Worm (Caenorhabditis elegans) whole organism, L3 larva: Measurements from ENCODE around the gene ZK632.14.

Experiments used
- R02D3.7 ChIP-seq: fragments of 150-350 bp; optimal IDR thresholded peaks from 2 replicates; lab custom pipeline; 2014; ENCODE audit warnings: missing biosample characterization, missing genetic modification characterization
- ZK546.5 ChIP-seq: sonication (generic microtip); optimal IDR thresholded peaks from 2 replicates; lab custom pipeline; 2017; ENCODE audit warnings: missing biosample characterization, missing genetic modification characterization
- aly-2 ChIP-seq: fragments of 150-350 bp; optimal IDR thresholded peaks from 2 replicates; lab custom pipeline; 2014; ENCODE audit warnings: missing biosample characterization, missing genetic modification characterization
- ama-1 ChIP-seq: fragments of 150-350 bp; optimal IDR thresholded peaks from 2 replicates; lab custom pipeline; 2018
- ceh-28 ChIP-seq: fragments of 150-350 bp; optimal IDR thresholded peaks from 2 replicates; lab custom pipeline; 2014; ENCODE audit warnings: missing biosample characterization, missing genetic modification reagents, missing genetic modification characterization
- ceh-9 ChIP-seq: sonication (generic microtip); optimal IDR thresholded peaks from 2 replicates; lab custom pipeline; 2018; ENCODE audit warnings: missing biosample characterization, missing genetic modification characterization
- daf-12 ChIP-seq: fragments of 150-350 bp; optimal IDR thresholded peaks from 2 replicates; lab custom pipeline; 2014; ENCODE audit warnings: missing biosample characterization, missing genetic modification reagents, missing genetic modification characterization
- egl-5 ChIP-seq: fragments of 150-350 bp; optimal IDR thresholded peaks from 2 replicates; lab custom pipeline; 2017; ENCODE audit warnings: missing biosample characterization, missing genetic modification reagents, missing genetic modification characterization, inconsistent platforms
- elt-1 ChIP-seq: fragments of 150-350 bp; optimal IDR thresholded peaks from 2 replicates; lab custom pipeline; 2014; ENCODE audit warnings: missing biosample characterization, missing genetic modification characterization
- elt-2 ChIP-seq: sonication (generic microtip); optimal IDR thresholded peaks from 2 replicates; lab custom pipeline; 2016; ENCODE audit warnings: missing genetic modification reagents, mild to moderate bottlenecking, missing genetic modification characterization, missing compliant biosample characterization
- elt-3 ChIP-seq, 3 experiments: fragments of 150-350 bp in 1 of 3; sonication (generic microtip) in 2 of 3; optimal IDR thresholded peaks; 2 replicates in 2 of 3; 4 replicates in 1 of 3; lab custom pipeline; 2014 to 2017; ENCODE audit warnings: missing biosample characterization in 3 of 3, missing genetic modification characterization in 3 of 3
- eor-1 ChIP-seq, 2 experiments: fragments of 150-350 bp; optimal IDR thresholded peaks; 2 replicates each; lab custom pipeline; 2014 to 2018; ENCODE audit warnings: missing biosample characterization in 2 of 2, missing genetic modification characterization in 2 of 2
- fkh-10 ChIP-seq: sonication (generic microtip); optimal IDR thresholded peaks from 2 replicates; lab custom pipeline; 2017; ENCODE audit warnings: missing biosample characterization, missing genetic modification reagents, missing genetic modification characterization
- fkh-2 ChIP-seq: fragments of 150-350 bp; optimal IDR thresholded peaks from 2 replicates; lab custom pipeline; 2014; ENCODE audit warnings: missing biosample characterization, missing genetic modification reagents, missing genetic modification characterization
- fos-1 ChIP-seq: fragments of 150-350 bp; optimal IDR thresholded peaks from 2 replicates; lab custom pipeline; 2014; ENCODE audit warnings: missing biosample characterization, missing genetic modification characterization
- hmg-11 ChIP-seq: sonication (generic microtip); optimal IDR thresholded peaks from 2 replicates; lab custom pipeline; 2016; ENCODE audit warnings: missing genetic modification characterization, missing compliant biosample characterization
- jun-1 ChIP-seq: fragments of 150-350 bp; optimal IDR thresholded peaks from 2 replicates; lab custom pipeline; 2014; ENCODE audit warnings: missing biosample characterization, missing genetic modification reagents, missing genetic modification characterization
- lin-15B ChIP-seq: fragments of 150-350 bp; optimal IDR thresholded peaks from 2 replicates; lab custom pipeline; 2014; ENCODE audit warnings: missing biosample characterization, missing genetic modification characterization
- lin-39 ChIP-seq: fragments of 150-350 bp; optimal IDR thresholded peaks from 2 replicates; lab custom pipeline; 2018; ENCODE audit warnings: missing biosample characterization, missing genetic modification reagents, missing genetic modification characterization
- lsy-12 ChIP-seq: sonication (generic microtip); optimal IDR thresholded peaks from 2 replicates; lab custom pipeline; 2016; ENCODE audit warnings: mild to moderate bottlenecking, missing genetic modification characterization, missing compliant biosample characterization
- nfya-1 ChIP-seq: sonication (generic microtip); optimal IDR thresholded peaks from 2 replicates; lab custom pipeline; 2017; ENCODE audit warnings: missing genetic modification characterization, mild to moderate bottlenecking, missing compliant biosample characterization, antibody characterized with exemption, moderate library complexity; ENCODE audit not compliant: insufficient read depth
- nhr-11 ChIP-seq: fragments of 150-350 bp; optimal IDR thresholded peaks from 2 replicates; lab custom pipeline; 2014; ENCODE audit warnings: missing biosample characterization, missing genetic modification characterization
- nhr-23 ChIP-seq: fragments of 150-350 bp; optimal IDR thresholded peaks from 2 replicates; lab custom pipeline; 2014; ENCODE audit warnings: missing biosample characterization, missing genetic modification reagents, missing genetic modification characterization
- nhr-25 ChIP-seq: sonication (generic microtip); optimal IDR thresholded peaks from 2 replicates; lab custom pipeline; 2017; ENCODE audit warnings: missing biosample characterization, missing genetic modification characterization
- nhr-28 ChIP-seq: fragments of 150-350 bp; optimal IDR thresholded peaks from 2 replicates; lab custom pipeline; 2014; ENCODE audit warnings: missing biosample characterization, missing genetic modification characterization
- nhr-43 ChIP-seq: sonication (generic microtip); optimal IDR thresholded peaks from 2 replicates; lab custom pipeline; 2016; ENCODE audit warnings: mild to moderate bottlenecking, missing genetic modification characterization, missing compliant biosample characterization; ENCODE audit not compliant: poor library complexity, severe bottlenecking
- nhr-67 ChIP-seq: fragments of 150-350 bp; optimal IDR thresholded peaks from 2 replicates; lab custom pipeline; 2014; ENCODE audit warnings: missing biosample characterization, missing genetic modification characterization
- nhr-76 ChIP-seq: fragments of 150-350 bp; sonication (generic microtip); optimal IDR thresholded peaks from 5 replicates; lab custom pipeline; 2014; ENCODE audit warnings: missing biosample characterization, missing genetic modification characterization
- pha-4 ChIP-seq: fragments of 150-350 bp; optimal IDR thresholded peaks from 2 replicates; lab custom pipeline; 2014; ENCODE audit warnings: missing biosample characterization, missing genetic modification reagents, missing genetic modification characterization
- pqm-1 ChIP-seq: fragments of 150-350 bp; optimal IDR thresholded peaks from 2 replicates; lab custom pipeline; 2017; ENCODE audit warnings: missing biosample characterization, missing genetic modification characterization, inconsistent platforms
- sea-2 ChIP-seq: fragments of 150-350 bp; sonication (generic microtip); optimal IDR thresholded peaks from 4 replicates; lab custom pipeline; 2014; ENCODE audit warnings: missing biosample characterization, missing genetic modification reagents, missing genetic modification characterization
- skn-1 ChIP-seq: fragments of 150-350 bp; optimal IDR thresholded peaks from 2 replicates; lab custom pipeline; 2014; ENCODE audit warnings: missing biosample characterization, missing genetic modification characterization
- snpc-4 ChIP-seq: fragments of 150-350 bp; optimal IDR thresholded peaks from 2 replicates; lab custom pipeline; 2014; ENCODE audit warnings: missing biosample characterization, missing genetic modification characterization
- tbx-2 ChIP-seq: sonication (generic microtip); optimal IDR thresholded peaks from 2 replicates; lab custom pipeline; 2016; ENCODE audit warnings: mild to moderate bottlenecking, missing genetic modification characterization, missing compliant biosample characterization
- unc-62 ChIP-seq: fragments of 150-350 bp; sonication (generic microtip); optimal IDR thresholded peaks from 4 replicates; lab custom pipeline; 2014; ENCODE audit warnings: missing biosample characterization, missing genetic modification reagents, missing genetic modification characterization
- zag-1 ChIP-seq: fragments of 150-350 bp; optimal IDR thresholded peaks from 2 replicates; lab custom pipeline; 2014; ENCODE audit warnings: missing biosample characterization, missing genetic modification characterization
- ztf-11 ChIP-seq: fragments of 150-350 bp; optimal IDR thresholded peaks from 2 replicates; lab custom pipeline; 2014; ENCODE audit warnings: missing biosample characterization, missing genetic modification characterization
- ztf-4 ChIP-seq: fragments of 150-350 bp; optimal IDR thresholded peaks from 2 replicates; lab custom pipeline; 2014; ENCODE audit warnings: missing biosample characterization, missing genetic modification characterization

ZK632.14 gene

ce11 chrIII:9825073-9825828 is 12.0 kb downstream of the ZK632.14 start, which contains the start of gene ZK632.9:
TSS of gene ZK632.9 (minus strand) at chrIII:9825432.
- no peak for TF ChIP-seq ceh-9 (tag; lab: Kevin White, UChicago)
- TF ChIP-seq nhr-76 (tag; lab: Kevin White, UChicago), result no peak
- TF ChIP-seq nhr-43 (tag; lab: Kevin White, UChicago), result no peak
- peak; percentile 21 for TF ChIP-seq nfya-1 (tag; lab: Kevin White, UChicago)
- no peak for TF ChIP-seq sea-2 (GFP tag; lab: Kevin White, UChicago)
- TF ChIP-seq ama-1 (lab: Kevin White, UChicago), result peak; percentile 57
- TF ChIP-seq ztf-4 (tag; lab: Kevin White, UChicago), result peak; percentile 13
- TF ChIP-seq fkh-10 (GFP tag; lab: Kevin White, UChicago), result no peak
- TF ChIP-seq snpc-4 (tag; lab: Kevin White, UChicago), result no peak
- TF ChIP-seq nhr-28 (tag; lab: Kevin White, UChicago), result no peak
- no peak for TF ChIP-seq fos-1 (tag; lab: Kevin White, UChicago)
- TF ChIP-seq ceh-28 (tag; lab: Kevin White, UChicago), result peak; percentile 31
- TF ChIP-seq ztf-11 (tag; lab: Kevin White, UChicago), result no peak
- TF ChIP-seq daf-12 (tag; lab: Kevin White, UChicago), result no peak
- TF ChIP-seq elt-2 (tag; lab: Kevin White, UChicago), result peak; percentile 28
- TF ChIP-seq unc-62 (GFP tag; lab: Kevin White, UChicago), result no peak
- no peak for TF ChIP-seq skn-1 (tag; lab: Kevin White, UChicago)
- no peak for TF ChIP-seq elt-3 (tag; optimal IDR thresholded peaks at IDR 0.05; lab: Kevin White, UChicago)
- TF ChIP-seq, all 47 proteins: peak for 5

- peak; percentile 2 for TF ChIP-seq hmg-11 (tag; lab: Kevin White, UChicago)
- no peak for TF ChIP-seq egl-5 (tag; lab: Kevin White, UChicago)
- peak; percentile 28 for TF ChIP-seq lsy-12 (tag; lab: Kevin White, UChicago)
- TF ChIP-seq snpc-4 (tag; lab: Kevin White, UChicago), result peak; percentile 16
- TF ChIP-seq lin-15B, result peak; percentile 11
- TF ChIP-seq ama-1 (lab: Kevin White, UChicago), result peak; percentile 93
- no peak for TF ChIP-seq eor-1 (tag; optimal IDR thresholded peaks at IDR 0.05; lab: Kevin White, UChicago)
- no peak for TF ChIP-seq ZK546.5 (tag; lab: Kevin White, UChicago)
- TF ChIP-seq fos-1 (tag; lab: Kevin White, UChicago), result no peak
- TF ChIP-seq nhr-25 (tag; lab: Kevin White, UChicago), result no peak
- peak; percentile 62 for TF ChIP-seq jun-1 (tag; lab: Kevin White, UChicago)
- TF ChIP-seq unc-62 (GFP tag; lab: Kevin White, UChicago), result no peak
- TF ChIP-seq nhr-43 (tag; lab: Kevin White, UChicago), result peak; percentile 11
- peak; percentile 3 for TF ChIP-seq skn-1 (tag; lab: Kevin White, UChicago)
- TF ChIP-seq elt-2 (tag; lab: Kevin White, UChicago), result peak; percentile 27
- TF ChIP-seq lin-39 (tag; lab: Kevin White, UChicago), result peak; percentile 36
- peak; percentile 89 for TF ChIP-seq pha-4 (tag; lab: Kevin White, UChicago)
- no peak for TF ChIP-seq nhr-28 (tag; lab: Kevin White, UChicago)
- peak; percentile 56 for TF ChIP-seq nfya-1 (tag; lab: Kevin White, UChicago)
- no peak for TF ChIP-seq fkh-2 (tag; lab: Kevin White, UChicago)
- peak; percentile 7 for TF ChIP-seq pqm-1 (tag; lab: Kevin White, UChicago)
- TF ChIP-seq daf-12 (tag; lab: Kevin White, UChicago), result no peak
Observed at ce11 chrIII:9826005-9826404, 12.8 kb downstream of the ZK632.14 start.

DNA sequence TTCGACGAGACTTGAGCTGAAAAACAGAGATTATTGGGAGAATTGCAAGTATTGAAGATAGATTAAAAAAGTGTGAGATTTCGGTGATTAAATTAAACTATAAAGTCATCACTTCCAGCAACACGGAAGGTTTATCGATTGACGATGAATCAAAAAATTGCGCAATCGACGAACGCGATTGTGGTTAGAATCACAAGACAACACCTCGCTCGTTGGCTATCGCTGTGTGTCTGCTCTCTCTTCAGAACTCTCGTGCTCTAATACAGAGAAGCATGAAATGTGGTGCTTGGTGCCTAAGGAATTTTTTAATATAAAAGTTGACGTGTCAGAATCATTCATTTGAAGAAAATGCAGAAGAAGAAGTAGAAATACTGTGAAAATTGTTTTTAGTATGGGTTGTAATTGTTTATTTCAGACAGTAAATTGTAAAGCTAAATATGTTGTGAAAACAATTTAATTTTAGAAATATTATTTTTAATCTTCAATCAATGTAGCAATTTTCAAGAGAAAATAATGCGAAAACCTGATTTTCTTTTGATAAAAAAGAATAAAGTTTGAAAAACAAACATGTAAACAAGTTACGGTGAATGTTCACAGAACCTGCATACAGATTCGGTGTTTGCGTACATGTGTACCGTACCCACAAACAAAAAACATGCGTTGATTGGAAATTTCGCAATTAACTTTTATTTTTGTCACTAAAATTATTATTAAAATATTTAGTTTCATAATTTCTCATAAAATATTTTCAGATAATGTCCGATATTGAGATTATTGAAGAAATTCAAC is 14.1 kb downstream of the ZK632.14 start, which contains the start of the genes ZK632.10 and ZK632.11:
TSS of gene ZK632.10 (minus strand) at position 560 of the 789 bp plus-strand sequence.
TSS of gene ZK632.11 (plus strand) at position 753 of the 789 bp plus-strand sequence.
- TF ChIP-seq elt-1 (tag; lab: Kevin White, UChicago), result no peak
- TF ChIP-seq nhr-11 (tag; lab: Kevin White, UChicago), result no peak
- TF ChIP-seq nhr-43 (tag; lab: Kevin White, UChicago), result no peak
- TF ChIP-seq pqm-1 (tag; lab: Kevin White, UChicago), result peak; percentile 11
- TF ChIP-seq nhr-25 (tag; lab: Kevin White, UChicago), result no peak
- peak; percentile 50 for TF ChIP-seq ceh-28 (tag; lab: Kevin White, UChicago)
- TF ChIP-seq unc-62 (GFP tag; lab: Kevin White, UChicago), result no peak
- no peak for TF ChIP-seq daf-12 (tag; lab: Kevin White, UChicago)
- TF ChIP-seq tbx-2 (tag; lab: Kevin White, UChicago), result no peak
- no peak for TF ChIP-seq aly-2 (tag; lab: Kevin White, UChicago)
- peak; percentile 99 for TF ChIP-seq pha-4 (tag; lab: Kevin White, UChicago)
- TF ChIP-seq lin-39 (tag; lab: Kevin White, UChicago), result peak; percentile 15
- TF ChIP-seq nhr-23 (tag; lab: Kevin White, UChicago), result peak; percentile 34
- peak; percentile 45 for TF ChIP-seq snpc-4 (tag; lab: Kevin White, UChicago)
- TF ChIP-seq fos-1 (tag; lab: Kevin White, UChicago), result no peak
- TF ChIP-seq zag-1 (tag; lab: Kevin White, UChicago), result no peak
- TF ChIP-seq skn-1 (tag; lab: Kevin White, UChicago), result peak; percentile 13
- peak; percentile 41 for TF ChIP-seq hmg-11 (tag; lab: Kevin White, UChicago)
- no peak for TF ChIP-seq nhr-67 (tag; lab: Kevin White, UChicago)
- peak; percentile 1 for TF ChIP-seq egl-5 (tag; lab: Kevin White, UChicago)
- TF ChIP-seq nfya-1 (tag; lab: Kevin White, UChicago), result peak; percentile 91
- TF ChIP-seq elt-2 (tag; lab: Kevin White, UChicago), result peak; percentile 23
- no peak for TF ChIP-seq R02D3.7 (tag; lab: Kevin White, UChicago)
- peak; percentile 57 for TF ChIP-seq lin-15B
- TF ChIP-seq elt-3 (tag; optimal IDR thresholded peaks at IDR 0.05; lab: Kevin White, UChicago), result no peak
